Worm (Caenorhabditis elegans) whole organism, L4 larva: Measurements from ENCODE around the gene nep-3.

Experiments
- D1046.2 ChIP-seq: fragments of 200-800 bp; sonication (Bioruptor generic); IDR thresholded peaks from 2 replicates; pipeline ENCODE4 v1.3.6; 2022; ENCODE audit warnings: missing genetic modification characterization, missing compliant biosample characterization
- F10B5.3 ChIP-seq: sonication (generic microtip); optimal IDR thresholded peaks from 2 replicates; lab custom pipeline; 2016; ENCODE audit warnings: mild to moderate bottlenecking, missing genetic modification characterization, missing compliant biosample characterization
- F49E8.2 ChIP-seq: sonication (generic microtip); optimal IDR thresholded peaks from 2 replicates; lab custom pipeline; 2016; ENCODE audit warnings: missing compliant biosample characterization, mild to moderate bottlenecking, missing genetic modification characterization, borderline replicate concordance
- Y48G9A.11 ChIP-seq: fragments of 200-800 bp; sonication (Bioruptor generic); IDR thresholded peaks from 2 replicates; pipeline ENCODE4 v1.3.6; 2022; ENCODE audit warnings: missing genetic modification reagents, missing genetic modification characterization, missing compliant biosample characterization
- ZK337.2 ChIP-seq: fragments of 200-800 bp; sonication (Bioruptor generic); IDR thresholded peaks from 2 replicates; pipeline ENCODE4 v1.3.6; 2022; ENCODE audit warnings: missing genetic modification reagents, missing genetic modification characterization, missing compliant biosample characterization
- aha-1 ChIP-seq: fragments of 150-350 bp; peaks from one replicate; lab custom pipeline; 2014; ENCODE audit warnings: missing biosample characterization, missing genetic modification characterization
- aly-2 ChIP-seq: sonication (generic microtip); optimal IDR thresholded peaks from 2 replicates; lab custom pipeline; 2018; ENCODE audit warnings: missing biosample characterization, missing genetic modification characterization
- arid-1 ChIP-seq: fragments of 200-800 bp; sonication (Bioruptor generic); conservative IDR thresholded peaks from 2 replicates; pipeline ENCODE4 v1.3.6; 2022; ENCODE audit warnings: missing genetic modification reagents, missing genetic modification characterization, missing compliant biosample characterization
- ceh-20 ChIP-seq: fragments of 200-800 bp; sonication (Bioruptor generic); IDR thresholded peaks from 2 replicates; pipeline ENCODE4 v1.3.6; 2022; ENCODE audit warnings: missing genetic modification reagents, missing genetic modification characterization, missing compliant biosample characterization
- ceh-28 ChIP-seq: fragments of 150-350 bp; optimal IDR thresholded peaks from 2 replicates; lab custom pipeline; 2014; ENCODE audit warnings: missing biosample characterization, missing genetic modification reagents, missing genetic modification characterization
- ceh-32 ChIP-seq: sonication (generic microtip); optimal IDR thresholded peaks from 2 replicates; lab custom pipeline; 2016; ENCODE audit warnings: mild to moderate bottlenecking, missing genetic modification characterization, missing compliant biosample characterization; ENCODE audit not compliant: poor library complexity
- ceh-44 ChIP-seq: fragments of 200-800 bp; sonication (Bioruptor generic); IDR thresholded peaks from 2 replicates; pipeline ENCODE4 v1.3.6; 2022; ENCODE audit warnings: missing genetic modification reagents, missing genetic modification characterization, missing compliant biosample characterization
- egl-27 ChIP-seq: sonication (generic microtip); optimal IDR thresholded peaks from 3 replicates; lab custom pipeline; 2017; ENCODE audit warnings: missing biosample characterization, missing genetic modification reagents, missing genetic modification characterization
- egl-43 ChIP-seq: fragments of 200-800 bp; sonication (Bioruptor generic); IDR thresholded peaks from 2 replicates; pipeline ENCODE4 v1.3.6; 2022; ENCODE audit warnings: missing genetic modification reagents, missing genetic modification characterization, missing compliant biosample characterization
- fkh-10 ChIP-seq: fragments of 150-350 bp; optimal IDR thresholded peaks from 2 replicates; lab custom pipeline; 2014; ENCODE audit warnings: missing biosample characterization, missing genetic modification reagents, missing genetic modification characterization
- gei-8 ChIP-seq: fragments of 200-800 bp; sonication (Bioruptor generic); optimal IDR thresholded peaks from 2 replicates; lab custom pipeline; 2018; ENCODE audit warnings: mild to moderate bottlenecking, missing genetic modification characterization, missing compliant biosample characterization
- hif-1 ChIP-seq, 2 experiments: sonication (generic microtip); optimal IDR thresholded peaks; 2 replicates each; lab custom pipeline; 2016 to 2017; ENCODE audit warnings: missing compliant biosample characterization in 2 of 2, missing genetic modification characterization in 2 of 2, missing genetic modification reagents in 2 of 2, missing genotype in 2 of 2, mild to moderate bottlenecking in 1 of 2
- lin-1 ChIP-seq: fragments of 200-800 bp; sonication (Bioruptor generic); IDR thresholded peaks from 2 replicates; pipeline ENCODE4 v1.3.6; 2022; ENCODE audit warnings: missing genetic modification reagents, missing genetic modification characterization, missing compliant biosample characterization
- lin-29 ChIP-seq: fragments of 200-800 bp; sonication (Bioruptor generic); IDR thresholded peaks from 2 replicates; pipeline ENCODE4 v1.3.6; 2022; ENCODE audit warnings: missing genetic modification reagents, missing genetic modification characterization, missing compliant biosample characterization
- lin-38 ChIP-seq: fragments of 200-800 bp; sonication (Bioruptor generic); IDR thresholded peaks from 2 replicates; pipeline ENCODE4 v1.3.6; 2022; ENCODE audit warnings: missing genetic modification reagents, missing genetic modification characterization, missing compliant biosample characterization
- lin-39 ChIP-seq: fragments of 150-350 bp; optimal IDR thresholded peaks from 2 replicates; lab custom pipeline; 2014; ENCODE audit warnings: missing biosample characterization, missing genetic modification reagents, missing genetic modification characterization
- lsy-2 ChIP-seq, 2 experiments: fragments of 150-350 bp in 1 of 2; sonication (generic microtip) in 1 of 2; optimal IDR thresholded peaks; 2 replicates each; lab custom pipeline; 2014 to 2017; ENCODE audit warnings: missing biosample characterization in 2 of 2, missing genetic modification characterization in 2 of 2
- mdt-29 ChIP-seq: fragments of 200-800 bp; sonication (Bioruptor generic); IDR thresholded peaks from 2 replicates; pipeline ENCODE4 v1.3.6; 2022; ENCODE audit warnings: missing genetic modification reagents, missing genetic modification characterization, missing compliant biosample characterization
- mep-1 ChIP-seq: fragments of 150-350 bp; sonication (generic microtip); optimal IDR thresholded peaks from 3 replicates; lab custom pipeline; 2014; ENCODE audit warnings: missing biosample characterization, missing genetic modification characterization
- mxl-2 ChIP-seq: fragments of 200-800 bp; sonication (Bioruptor generic); conservative IDR thresholded peaks from 2 replicates; pipeline ENCODE4 v1.3.6; 2022; ENCODE audit warnings: missing genetic modification reagents, missing genetic modification characterization, missing compliant biosample characterization
- nhr-10 ChIP-seq: fragments of 150-350 bp; optimal IDR thresholded peaks from 2 replicates; lab custom pipeline; 2014; ENCODE audit warnings: missing biosample characterization, missing genetic modification characterization
- nhr-11 ChIP-seq: fragments of 150-350 bp; optimal IDR thresholded peaks from 2 replicates; lab custom pipeline; 2014; ENCODE audit warnings: missing biosample characterization, missing genetic modification characterization
- nhr-25 ChIP-seq: sonication (generic microtip); optimal IDR thresholded peaks from 2 replicates; lab custom pipeline; 2017; ENCODE audit warnings: missing genetic modification characterization, mild to moderate bottlenecking, missing compliant biosample characterization, antibody characterized with exemption, moderate library complexity, borderline replicate concordance; ENCODE audit not compliant: insufficient read depth
- nhr-48 ChIP-seq: sonication (generic microtip); optimal IDR thresholded peaks from 2 replicates; lab custom pipeline; 2016; ENCODE audit warnings: mild to moderate bottlenecking, missing genetic modification characterization, missing compliant biosample characterization
- rbr-2 ChIP-seq: sonication (generic microtip); optimal IDR thresholded peaks from 2 replicates; lab custom pipeline; 2016; ENCODE audit warnings: missing genotype, missing genetic modification characterization, missing compliant biosample characterization
- sdz-12 ChIP-seq: fragments of 200-800 bp; sonication (Bioruptor generic); optimal IDR thresholded peaks from 2 replicates; lab custom pipeline; 2018; ENCODE audit warnings: mild to moderate bottlenecking, missing genetic modification characterization, missing compliant biosample characterization
- snpc-4 ChIP-seq: fragments of 150-350 bp; optimal IDR thresholded peaks from 2 replicates; lab custom pipeline; 2014; ENCODE audit warnings: missing biosample characterization, missing genetic modification characterization
- spr-1 ChIP-seq: sonication (generic microtip); optimal IDR thresholded peaks from 2 replicates; lab custom pipeline; 2016; ENCODE audit warnings: mild to moderate bottlenecking, missing genetic modification characterization, missing compliant biosample characterization
- tag-97 ChIP-seq: fragments of 200-800 bp; sonication (Bioruptor generic); IDR thresholded peaks from 2 replicates; pipeline ENCODE4 v1.3.6; 2022; ENCODE audit warnings: missing genetic modification characterization, missing compliant biosample characterization
- vab-7 ChIP-seq: fragments of 200-800 bp; sonication (Bioruptor generic); IDR thresholded peaks from 2 replicates; pipeline ENCODE4 v1.3.6; 2022; ENCODE audit warnings: missing genetic modification reagents, missing genetic modification characterization, missing compliant biosample characterization
- ztf-11 ChIP-seq: fragments of 150-350 bp; optimal IDR thresholded peaks from 2 replicates; lab custom pipeline; 2014; ENCODE audit warnings: missing biosample characterization, missing genetic modification characterization

Gene nep-3

DNA sequence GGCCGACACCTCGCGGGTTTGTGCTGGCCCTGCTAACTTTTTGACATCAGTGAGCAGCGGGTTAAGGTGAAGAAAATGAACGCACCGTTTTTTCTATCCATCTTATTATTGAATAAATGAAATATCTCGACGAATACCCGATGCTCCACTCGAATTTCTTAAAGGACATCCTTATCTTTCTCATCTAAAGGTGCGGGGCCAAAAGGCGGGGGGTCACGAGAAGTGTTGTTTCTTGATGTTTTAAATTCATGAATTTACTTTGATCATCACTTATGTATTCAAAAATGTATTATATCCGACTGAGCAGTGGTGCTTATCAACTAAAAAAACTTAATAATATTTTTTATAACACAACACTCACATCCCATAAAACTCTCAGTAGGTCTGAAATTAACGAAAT is 12.4 kb downstream of the nep-3 start, which contains the start of gene nhr-261:
TSS of gene nhr-261 (minus strand) at position 101 of the 400 bp plus-strand sequence.
- no peak for TF ChIP-seq spr-1 (tag; lab: Kevin White, UChicago)
- no peak for TF ChIP-seq ztf-11 (tag; lab: Kevin White, UChicago)
- no peak for TF ChIP-seq lin-1 (GFP tag; lab: Robert Waterston, UW)
- TF ChIP-seq ceh-44, result no peak
- TF ChIP-seq snpc-4 (tag; lab: Kevin White, UChicago), result no peak
- no peak for TF ChIP-seq arid-1
- TF ChIP-seq lin-38 (GFP tag; lab: Robert Waterston, UW), result no peak
- no peak for TF ChIP-seq mdt-29
- TF ChIP-seq Y48G9A.11 (GFP tag; lab: Robert Waterston, UW), result no peak
- TF ChIP-seq mxl-2 (GFP tag; lab: Robert Waterston, UW), result no peak
- no peak for TF ChIP-seq hif-1 (tag; optimal IDR thresholded peaks at IDR 0.05; lab: Kevin White, UChicago)
- no peak for TF ChIP-seq lin-39 (tag; lab: Kevin White, UChicago)
- TF ChIP-seq ceh-20 (GFP tag; lab: Robert Waterston, UW), result no peak
- no peak for TF ChIP-seq D1046.2 (GFP tag; lab: Robert Waterston, UW)
- TF ChIP-seq fkh-10 (GFP tag; lab: Kevin White, UChicago), result no peak
- no peak for TF ChIP-seq lin-29
- TF ChIP-seq vab-7 (GFP tag; lab: Robert Waterston, UW), result no peak
- no peak for TF ChIP-seq nhr-10 (tag; lab: Kevin White, UChicago)
- TF ChIP-seq aly-2 (tag; lab: Kevin White, UChicago), result no peak
- TF ChIP-seq aha-1 (tag; lab: Kevin White, UChicago), result no peak

DNA sequence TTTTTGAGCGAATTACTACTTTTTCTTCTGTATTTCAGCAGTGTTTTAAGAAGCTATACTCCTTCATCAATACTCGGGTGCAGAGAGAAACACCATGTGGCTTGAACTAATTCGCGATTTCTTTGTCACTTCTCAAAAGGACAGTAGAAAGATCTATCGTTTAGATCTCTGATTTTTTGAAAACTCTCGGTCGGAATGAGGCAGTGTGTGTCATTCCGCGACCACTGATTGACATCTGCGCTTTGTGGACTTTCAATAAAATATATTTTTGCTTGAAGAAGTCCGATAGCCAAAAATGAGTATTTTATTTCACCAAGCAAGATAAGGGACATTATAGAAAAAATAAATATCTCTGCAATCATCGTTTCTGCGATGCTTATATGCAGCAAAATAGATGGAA is 15.0 kb downstream of the nep-3 start:
- no peak for TF ChIP-seq F49E8.2 (tag; lab: Kevin White, UChicago)
- no peak for TF ChIP-seq lin-29
- no peak for TF ChIP-seq gei-8 (GFP tag; lab: Kevin White, UChicago)
- TF ChIP-seq nhr-11 (tag; lab: Kevin White, UChicago), result no peak
- no peak for TF ChIP-seq ceh-28 (tag; lab: Kevin White, UChicago)
- TF ChIP-seq lin-38 (GFP tag; lab: Robert Waterston, UW), result no peak
- no peak for TF ChIP-seq rbr-2 (tag; lab: Kevin White, UChicago)

DNA sequence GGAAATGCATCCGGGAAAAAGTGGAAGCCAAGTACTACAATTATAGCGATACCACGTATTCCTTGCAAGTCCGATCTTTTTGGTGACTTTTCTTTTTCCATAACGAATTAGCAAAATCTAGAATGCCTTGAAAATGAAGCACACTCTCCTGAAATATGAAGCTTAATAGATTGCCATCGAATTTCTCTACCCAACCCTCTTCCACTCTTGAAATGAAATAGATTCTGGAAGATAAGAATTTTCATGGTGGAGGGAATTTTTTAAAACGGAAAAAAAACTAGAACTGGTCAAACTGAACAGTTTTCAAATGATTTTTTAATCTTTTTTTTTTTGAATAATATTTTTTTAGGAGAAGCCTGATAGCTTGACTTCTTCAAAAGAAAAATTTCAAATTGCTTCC is 16.2 kb downstream of the nep-3 start, which contains the start of gene oac-11:
TSS of gene oac-11 (minus strand) at position 101 of the 400 bp plus-strand sequence.
- TF ChIP-seq egl-27 (tag; lab: Kevin White, UChicago) (no peak), egl-43 (GFP tag; lab: Robert Waterston, UW) (no peak), Y48G9A.11 (GFP tag; lab: Robert Waterston, UW) (no peak), ZK337.2 (GFP tag; lab: Robert Waterston, UW) (no peak), mxl-2 (GFP tag; lab: Robert Waterston, UW) (no peak), ceh-32 (tag; lab: Kevin White, UChicago) (no peak)

DNA sequence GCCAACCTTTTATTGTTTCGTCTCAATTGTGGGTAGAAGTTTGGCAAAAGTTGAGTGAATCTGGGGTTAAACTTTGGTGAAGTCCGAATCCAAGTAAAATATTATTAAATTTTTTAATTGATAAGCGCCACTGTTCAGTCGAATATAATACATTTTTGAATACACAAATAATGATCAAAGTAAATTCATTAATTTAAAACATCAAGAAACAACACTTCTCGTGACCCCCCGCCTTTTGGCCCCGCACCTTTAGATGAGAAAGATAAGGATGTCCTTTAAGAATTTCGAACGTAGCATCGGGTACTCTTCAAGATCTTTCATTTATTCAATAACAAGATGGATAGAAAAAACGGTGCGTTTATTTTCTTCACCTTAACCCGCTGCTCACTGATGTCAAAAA is 24.4 kb downstream of the nep-3 start, which contains the start of gene nhr-257:
TSS of gene nhr-257 (plus strand) at position 301 of the 400 bp plus-strand sequence.
- no peak for TF ChIP-seq mep-1 (tag; lab: Kevin White, UChicago)
- TF ChIP-seq tag-97 (GFP tag; lab: Robert Waterston, UW), result no peak
- no peak for TF ChIP-seq ceh-28 (tag; lab: Kevin White, UChicago)
- TF ChIP-seq lsy-2 (tag; optimal IDR thresholded peaks at IDR 0.05; lab: Kevin White, UChicago), result no peak
- no peak for TF ChIP-seq F10B5.3 (tag; lab: Kevin White, UChicago)
- TF ChIP-seq mxl-2 (GFP tag; lab: Robert Waterston, UW), result no peak
- TF ChIP-seq nhr-25 (tag; lab: Kevin White, UChicago), result no peak
- TF ChIP-seq arid-1, result no peak
- no peak for TF ChIP-seq sdz-12
- no peak for TF ChIP-seq nhr-48
